Worm (Caenorhabditis elegans) whole organism, early embryonic: ENCODE measurements around the gene zhp-4.
"Not testable (repeated sequence)": the region's sequence is repeated elsewhere in the genome, so short reads cannot be mapped to it uniquely, and the experiment has no call there.

Experiments used
- B0310.2 ChIP-seq: sonication (generic microtip); optimal IDR thresholded peaks from 2 replicates; lab custom pipeline; 2016; ENCODE audit warnings: mild to moderate bottlenecking, missing genetic modification characterization, missing compliant biosample characterization
- F13C5.2 ChIP-seq: sonication (generic microtip); optimal IDR thresholded peaks from 2 replicates; lab custom pipeline; 2017; ENCODE audit warnings: mild to moderate bottlenecking, missing genetic modification characterization, inconsistent platforms, missing compliant biosample characterization
- aly-1 ChIP-seq: sonication (generic microtip); optimal IDR thresholded peaks from 2 replicates; lab custom pipeline; 2016; ENCODE audit warnings: missing genetic modification characterization, missing compliant biosample characterization
- ama-1 ChIP-seq: fragments of 150-350 bp; optimal IDR thresholded peaks from 2 replicates; lab custom pipeline; 2014
- ceh-13 ChIP-seq: fragments of 200-800 bp; sonication (Bioruptor generic); optimal IDR thresholded peaks from 2 replicates; lab custom pipeline; 2018; ENCODE audit warnings: mild to moderate bottlenecking, missing genetic modification characterization, missing compliant biosample characterization
- ceh-36 ChIP-seq: sonication (generic microtip); optimal IDR thresholded peaks from 2 replicates; lab custom pipeline; 2016; ENCODE audit warnings: missing genetic modification characterization, inconsistent platforms, missing compliant biosample characterization
- ets-7 ChIP-seq: sonication (generic microtip); optimal IDR thresholded peaks from 2 replicates; lab custom pipeline; 2016; ENCODE audit warnings: missing genotype, missing genetic modification characterization, missing compliant biosample characterization
- flt-1 ChIP-seq: fragments of 200-800 bp; sonication (Bioruptor generic); IDR thresholded peaks from 2 replicates; pipeline ENCODE4 v1.3.6; 2022; ENCODE audit warnings: missing genetic modification characterization, missing compliant biosample characterization
- hmbx-1 ChIP-seq: sonication (generic microtip); optimal IDR thresholded peaks from 2 replicates; lab custom pipeline; 2016; ENCODE audit warnings: mild to moderate bottlenecking, missing genetic modification characterization, missing compliant biosample characterization
- hmg-4 ChIP-seq: fragments of 200-800 bp; sonication (Bioruptor generic); optimal IDR thresholded peaks from 2 replicates; lab custom pipeline; 2018; ENCODE audit warnings: mild to moderate bottlenecking, missing genetic modification characterization, missing compliant biosample characterization
- hnd-1 ChIP-seq: sonication (generic microtip); optimal IDR thresholded peaks from 2 replicates; lab custom pipeline; 2016; ENCODE audit warnings: missing genetic modification characterization, missing compliant biosample characterization
- pes-1 ChIP-seq: fragments of 200-800 bp; sonication (Bioruptor generic); IDR thresholded peaks from 2 replicates; pipeline ENCODE4 v1.3.6; 2022; ENCODE audit warnings: missing genetic modification reagents, missing genetic modification characterization, missing compliant biosample characterization
- scrt-1 ChIP-seq: fragments of 200-800 bp; sonication (Bioruptor generic); IDR thresholded peaks from 2 replicates; pipeline ENCODE4 v1.3.6; 2022; ENCODE audit warnings: missing genetic modification characterization, missing compliant biosample characterization
- sea-1 ChIP-seq: fragments of 200-800 bp; sonication (Bioruptor generic); conservative IDR thresholded peaks from 2 replicates; pipeline ENCODE4 v1.3.6; 2022; ENCODE audit warnings: missing genetic modification characterization, missing compliant biosample characterization
- tbx-11 ChIP-seq: fragments of 200-800 bp; sonication (Bioruptor generic); IDR thresholded peaks from 2 replicates; pipeline ENCODE4 v1.3.6; 2022; ENCODE audit warnings: missing genetic modification characterization, missing compliant biosample characterization
- tbx-37 ChIP-seq: fragments of 200-800 bp; sonication (Bioruptor generic); conservative IDR thresholded peaks from 2 replicates; pipeline ENCODE4 v1.3.6; 2022; ENCODE audit warnings: missing genetic modification reagents, missing genetic modification characterization, missing compliant biosample characterization
- tra-4 ChIP-seq: sonication (generic microtip); optimal IDR thresholded peaks from 2 replicates; lab custom pipeline; 2017; ENCODE audit warnings: missing genetic modification characterization, missing compliant biosample characterization

Gene zhp-4

DNA sequence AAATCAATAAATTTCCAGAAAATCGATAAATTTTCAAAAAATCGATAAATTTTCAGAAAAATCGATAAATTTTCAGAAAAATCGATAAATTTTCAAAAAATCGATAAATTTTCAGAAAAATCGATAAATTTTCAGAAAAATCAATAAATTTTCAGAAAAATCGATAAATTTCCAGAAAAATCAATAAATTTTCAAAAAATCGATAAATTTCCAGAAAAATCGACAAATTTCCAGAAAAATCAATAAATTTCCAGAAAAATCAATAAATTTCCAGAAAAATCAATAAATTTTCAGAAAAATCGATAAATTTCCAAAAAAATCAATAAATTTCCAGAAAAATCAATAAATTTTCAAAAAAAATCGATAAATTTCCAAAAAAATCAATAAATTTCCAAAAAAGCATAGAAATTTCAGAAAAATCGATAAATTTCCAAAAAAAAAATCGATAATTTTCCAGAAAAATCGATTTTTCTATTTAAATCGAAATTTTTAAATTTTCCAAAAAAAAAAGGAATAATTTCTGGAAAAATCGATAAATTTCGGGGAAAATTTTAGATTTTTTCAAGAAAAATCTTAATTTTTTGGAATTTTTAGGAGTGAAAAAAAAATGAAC lies at the start of gene zhp-4:
Gene zhp-4 (minus strand): TSS at position 198 of the 613 bp plus-strand sequence.
- not testable (repeated sequence) for TF ChIP-seq hmg-4 (GFP tag; lab: Kevin White, UChicago); tbx-37 (GFP tag; lab: Robert Waterston, UW); ceh-13 (GFP tag; lab: Kevin White, UChicago)

DNA sequence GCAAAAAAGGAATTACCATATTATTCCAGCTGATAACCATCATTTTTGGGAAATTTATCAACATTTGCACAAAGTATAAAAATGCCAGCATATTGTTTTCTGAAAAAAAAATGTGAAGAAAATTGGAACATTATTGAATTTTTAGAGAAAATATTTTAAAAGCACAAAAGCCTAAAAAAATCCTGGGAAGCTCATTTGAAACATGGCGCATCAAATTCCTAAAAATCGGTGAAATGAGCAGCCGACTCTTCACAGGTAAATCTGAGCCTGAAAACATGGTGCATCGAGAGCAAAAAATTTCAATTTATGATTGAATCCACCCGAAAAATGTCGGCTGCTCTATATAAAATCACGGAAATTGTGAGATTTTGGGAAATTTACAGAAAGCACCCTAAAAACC lies 47.5 kb upstream of the zhp-4 start, which contains the start of gene Y39B6A.7:
Gene Y39B6A.7 (minus strand): TSS at position 101 of the 400 bp plus-strand sequence.
- TF ChIP-seq ets-7 (tag; lab: Kevin White, UChicago) (no peak), tbx-37 (GFP tag; lab: Robert Waterston, UW) (no peak), hmg-4 (GFP tag; lab: Kevin White, UChicago) (no peak), aly-1 (no peak)

ce11 chrV:19148350-19148749 lies 46.8 kb upstream of the zhp-4 start:
- TF ChIP-seq tra-4 (tag; lab: Kevin White, UChicago) (no peak), hmbx-1 (tag; lab: Kevin White, UChicago) (no peak), aly-1 (no peak), tbx-11 (GFP tag; lab: Robert Waterston, UW) (no peak), F13C5.2 (tag; lab: Kevin White, UChicago) (no peak), scrt-1 (GFP tag; lab: Robert Waterston, UW) (no peak), flt-1 (GFP tag; lab: Robert Waterston, UW) (no peak), ceh-13 (GFP tag; lab: Kevin White, UChicago) (no peak), ceh-36 (no peak), hmg-4 (GFP tag; lab: Kevin White, UChicago) (no peak), hnd-1 (tag; lab: Kevin White, UChicago) (no peak), ets-7 (tag; lab: Kevin White, UChicago) (no peak), tbx-37 (GFP tag; lab: Robert Waterston, UW) (no peak), sea-1 (GFP tag; lab: Robert Waterston, UW) (no peak), pes-1 (GFP tag; lab: Robert Waterston, UW) (no peak), ama-1 (lab: Kevin White, UChicago) (no peak), B0310.2 (no peak)

ce11 chrV:19142595-19142994 lies 41.0 kb upstream of the zhp-4 start:
- TF ChIP-seq sea-1 (GFP tag; lab: Robert Waterston, UW) (no peak), ets-7 (tag; lab: Kevin White, UChicago) (no peak), F13C5.2 (tag; lab: Kevin White, UChicago) (no peak), hmbx-1 (tag; lab: Kevin White, UChicago) (no peak), hnd-1 (tag; lab: Kevin White, UChicago) (no peak), ceh-13 (GFP tag; lab: Kevin White, UChicago) (no peak), flt-1 (GFP tag; lab: Robert Waterston, UW) (0 out of 2 replicates have a peak, but pooled peaks have one; percentile 28), ceh-36 (no peak), tbx-11 (GFP tag; lab: Robert Waterston, UW) (no peak), tbx-37 (GFP tag; lab: Robert Waterston, UW) (0 out of 2 replicates have a peak, but pooled peaks have one; percentile 22), tra-4 (tag; lab: Kevin White, UChicago) (no peak), B0310.2 (no peak), pes-1 (GFP tag; lab: Robert Waterston, UW) (peak; percentile 60; the same call in 1 of the 2 replicates), scrt-1 (GFP tag; lab: Robert Waterston, UW) (0 out of 2 replicates have a peak, but pooled peaks have one; percentile 48), aly-1 (no peak), ama-1 (lab: Kevin White, UChicago) (no peak), hmg-4 (GFP tag; lab: Kevin White, UChicago) (no peak)

DNA sequence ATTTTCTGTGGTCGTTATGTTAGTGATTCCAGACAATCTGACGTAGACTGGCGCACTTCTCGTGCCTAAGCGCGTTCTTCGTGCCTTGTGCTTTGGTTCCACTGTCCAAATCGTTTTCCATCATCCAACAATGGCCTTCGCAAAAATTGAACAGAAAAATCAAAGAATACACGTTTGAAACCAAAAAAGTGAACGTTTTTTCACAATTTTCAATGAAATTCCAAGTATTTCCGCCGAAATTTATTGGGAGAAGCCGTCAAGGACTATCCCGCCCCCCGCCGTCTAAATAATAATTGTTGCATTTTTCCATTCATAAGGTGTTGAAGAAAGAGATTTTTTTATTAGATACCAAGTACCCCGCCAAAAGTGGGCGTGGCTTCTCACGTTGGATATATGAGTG lies 38.9 kb upstream of the zhp-4 start, which contains the start of gene cpg-23:
Gene cpg-23 (plus strand): TSS at position 301 of the 400 bp plus-strand sequence.
- no peak for TF ChIP-seq hnd-1 (tag; lab: Kevin White, UChicago)
- TF ChIP-seq ets-7 (tag; lab: Kevin White, UChicago), result no peak
- TF ChIP-seq hmbx-1 (tag; lab: Kevin White, UChicago), result no peak
- TF ChIP-seq hmg-4 (GFP tag; lab: Kevin White, UChicago), result no peak
- no peak for TF ChIP-seq F13C5.2 (tag; lab: Kevin White, UChicago)

DNA sequence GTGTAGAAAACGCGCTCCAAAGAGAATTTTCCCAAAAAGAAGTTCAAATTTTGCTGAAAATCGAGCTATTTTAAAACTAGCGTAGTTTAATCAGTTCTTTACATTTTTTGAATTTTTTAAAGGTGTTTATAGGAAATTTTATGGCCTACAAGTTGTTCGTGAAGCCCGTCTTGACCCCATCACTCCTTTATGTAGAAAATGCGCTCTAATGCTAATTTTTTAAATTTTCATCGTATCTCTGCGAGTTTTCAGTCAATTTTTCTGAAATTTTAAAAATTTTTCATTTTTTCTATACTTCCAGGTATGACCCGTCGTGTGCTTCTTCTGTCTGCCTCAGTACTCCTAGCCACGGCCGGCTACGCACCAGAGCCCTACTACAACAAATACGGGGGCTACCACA lies 34.6 kb upstream of the zhp-4 start, which contains the start of gene Y39B6A.9:
Gene Y39B6A.9 (plus strand): TSS at position 301 of the 400 bp plus-strand sequence.
- TF ChIP-seq tbx-11 (GFP tag; lab: Robert Waterston, UW), result no peak
- no peak for TF ChIP-seq aly-1
- no peak for TF ChIP-seq hmg-4 (GFP tag; lab: Kevin White, UChicago)
- TF ChIP-seq tra-4 (tag; lab: Kevin White, UChicago), result no peak
- TF ChIP-seq ceh-36, result no peak

ce11 chrV:19133507-19133906 lies 31.9 kb upstream of the zhp-4 start, which contains the start of gene Y39B6A.10:
Gene Y39B6A.10 (minus strand): TSS chrV:19133607.
- TF ChIP-seq B0310.2 (no peak), pes-1 (GFP tag; lab: Robert Waterston, UW) (no peak), tra-4 (tag; lab: Kevin White, UChicago) (no peak), hnd-1 (tag; lab: Kevin White, UChicago) (no peak), sea-1 (GFP tag; lab: Robert Waterston, UW) (no peak), ceh-13 (GFP tag; lab: Kevin White, UChicago) (no peak), ets-7 (tag; lab: Kevin White, UChicago) (no peak), tbx-11 (GFP tag; lab: Robert Waterston, UW) (no peak), F13C5.2 (tag; lab: Kevin White, UChicago) (no peak), ceh-36 (no peak), hmbx-1 (tag; lab: Kevin White, UChicago) (no peak), hmg-4 (GFP tag; lab: Kevin White, UChicago) (no peak), aly-1 (no peak)
